Fruit fly (Drosophila melanogaster) Kc167 (cell line): ENCODE results near the gene SamDC.

Source experiments
- Myc ChIP-seq: fragments of >200 bp; optimal IDR thresholded peaks from 2 replicates; lab custom pipeline; 2017; ENCODE audit warnings: missing external identifiers
- h ChIP-seq: fragments of >200 bp; optimal IDR thresholded peaks from 3 replicates; lab custom pipeline; 2018; ENCODE audit warnings: missing external identifiers
- psq ChIP-seq: fragments of >200 bp; optimal IDR thresholded peaks from 2 replicates; lab custom pipeline; 2017; ENCODE audit warnings: missing external identifiers
- ttk ChIP-seq: sonication (Bioruptor generic); optimal IDR thresholded peaks from 2 replicates; lab custom pipeline; 2017; ENCODE audit warnings: missing external identifiers

dm6 chr2L:10339212-10339721 lies at the start of gene SamDC:
- TF ChIP-seq h (lab: Kevin White, UChicago) = no peak
- no peak for TF ChIP-seq Myc (lab: Kevin White, UChicago)
- no peak for TF ChIP-seq psq (lab: Kevin White, UChicago)
- TF ChIP-seq ttk (lab: Kevin White, UChicago) = no peak
